Worm (Caenorhabditis elegans): ENCODE measurements around the gene obr-1.

DNA sequence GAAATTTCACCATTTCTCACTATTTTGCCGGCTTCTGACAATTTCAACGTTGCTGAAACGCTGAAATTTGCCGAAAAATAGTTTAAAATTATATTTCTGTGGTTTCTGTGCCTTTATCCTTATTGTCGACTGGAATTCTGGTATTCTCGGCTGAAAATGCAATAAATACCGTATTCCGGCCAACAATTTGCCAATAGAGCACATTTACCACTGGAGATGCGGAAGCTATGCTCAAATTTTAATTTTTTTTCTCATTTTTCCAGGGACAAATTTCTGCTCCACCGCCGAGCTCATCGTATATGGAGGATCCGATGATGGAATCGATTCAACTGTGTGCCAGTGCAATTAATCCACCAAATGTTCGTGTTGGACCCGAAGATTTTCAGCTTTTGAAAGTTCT, 24.1 kb downstream of the obr-1 start:
- TF ChIP-seq dmd-4 (tag; optimal IDR thresholded peaks at IDR 0.05) (no peak), unc-39 (tag; optimal IDR thresholded peaks at IDR 0.05) (no peak), nhr-23 (tag; optimal IDR thresholded peaks at IDR 0.05) (no peak), sem-4 (tag; optimal IDR thresholded peaks at IDR 0.05) (no peak), ztf-11 (tag; optimal IDR thresholded peaks at IDR 0.05) (no peak), nhr-237 (tag; optimal IDR thresholded peaks at IDR 0.05) (no peak)
